Fruit fly (Drosophila melanogaster) S2 (cell line): ENCODE measurements around the gene CG12170.

ENCODE experiments used
- CG8478 ChIP-seq: fragments of >200 bp; optimal IDR thresholded peaks from 2 replicates; lab custom pipeline; 2018
- CTCF ChIP-seq, 2 experiments: fragments of >200 bp; optimal IDR thresholded peaks; 2 replicates each; lab custom pipeline; 2018

The CG12170 gene

dm6 chr3R:5670660-5671264 is 33.7 kb downstream of the CG12170 start:
- TF ChIP-seq CG8478 (lab: Kevin White, UChicago) = no peak
- TF ChIP-seq CTCF (optimal IDR thresholded peaks at IDR 0.05; lab: Kevin White, UChicago) = no peak

DNA sequence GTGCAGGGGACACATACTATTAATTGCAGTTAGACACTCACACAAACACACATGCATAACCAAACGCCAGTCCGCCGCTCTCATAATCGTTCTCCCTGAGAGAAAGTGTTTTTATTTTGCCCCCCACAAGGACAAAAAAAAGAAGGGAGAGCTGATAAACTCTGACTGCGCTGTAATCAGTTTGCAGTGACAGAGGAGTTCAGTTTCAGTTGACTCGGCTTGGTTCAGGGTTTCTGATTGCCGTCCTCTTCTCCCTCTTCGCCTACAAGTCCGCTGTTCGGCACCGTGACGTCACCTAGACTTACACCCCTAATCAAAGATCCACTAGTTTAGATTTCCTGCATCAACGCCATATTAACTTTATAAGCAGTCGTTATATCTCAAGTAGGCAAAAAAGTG is 34.2 kb downstream of the CG12170 start:
- TF ChIP-seq CTCF (optimal IDR thresholded peaks at IDR 0.05; lab: Kevin White, UChicago) (no peak), CG8478 (lab: Kevin White, UChicago) (no peak)

dm6 chr3R:5671795-5672657 is 35.0 kb downstream of the CG12170 start:
- TF ChIP-seq CTCF (optimal IDR thresholded peaks at IDR 0.05; lab: Kevin White, UChicago) = no peak
- TF ChIP-seq CG8478 (lab: Kevin White, UChicago) = no peak

DNA sequence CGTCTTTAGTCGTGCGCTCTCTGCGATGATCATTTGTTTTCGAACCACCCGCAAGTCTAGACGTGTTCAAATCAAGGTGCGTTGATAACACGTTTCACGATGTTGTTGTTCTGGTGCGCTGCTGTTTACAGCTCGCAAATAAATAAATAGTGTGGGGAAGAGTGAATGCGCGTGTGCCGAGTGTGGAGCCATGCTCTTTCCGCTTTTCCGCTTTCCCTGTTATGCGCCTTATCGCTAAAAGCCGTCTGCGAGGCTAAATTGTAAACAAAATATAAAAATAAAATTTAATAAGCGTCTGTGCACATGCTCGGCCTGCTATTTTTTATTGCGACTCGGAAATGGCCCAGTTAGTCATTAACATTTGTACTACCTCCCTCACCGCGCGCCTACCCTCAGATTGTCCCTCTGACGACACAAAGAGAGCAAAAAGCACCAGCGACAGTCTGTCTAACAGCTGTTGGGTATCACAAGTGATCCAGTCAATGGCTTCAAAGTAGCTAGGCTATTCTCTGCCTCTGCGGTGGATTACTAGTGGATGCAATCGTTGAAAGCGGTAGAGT is 35.7 kb downstream of the CG12170 start:
- no peak for TF ChIP-seq CG8478 (lab: Kevin White, UChicago)
- no peak for TF ChIP-seq CTCF (optimal IDR thresholded peaks at IDR 0.05; lab: Kevin White, UChicago)

dm6 chr3R:5682238-5682637 is 45.2 kb downstream of the CG12170 start:
- no peak for TF ChIP-seq CTCF (optimal IDR thresholded peaks at IDR 0.05; lab: Kevin White, UChicago)
- TF ChIP-seq CG8478 (lab: Kevin White, UChicago) = no peak

- no peak for TF ChIP-seq CTCF (optimal IDR thresholded peaks at IDR 0.05; lab: Kevin White, UChicago)
- no peak for TF ChIP-seq CG8478 (lab: Kevin White, UChicago)
These were observed 46.1 kb downstream of the CG12170 start for dm6 chr3R:5682921-5683748.

dm6 chr3R:5684550-5685118 is 47.6 kb downstream of the CG12170 start:
- TF ChIP-seq CG8478 (lab: Kevin White, UChicago) (no peak), CTCF (optimal IDR thresholded peaks at IDR 0.05; lab: Kevin White, UChicago) (no peak)

DNA sequence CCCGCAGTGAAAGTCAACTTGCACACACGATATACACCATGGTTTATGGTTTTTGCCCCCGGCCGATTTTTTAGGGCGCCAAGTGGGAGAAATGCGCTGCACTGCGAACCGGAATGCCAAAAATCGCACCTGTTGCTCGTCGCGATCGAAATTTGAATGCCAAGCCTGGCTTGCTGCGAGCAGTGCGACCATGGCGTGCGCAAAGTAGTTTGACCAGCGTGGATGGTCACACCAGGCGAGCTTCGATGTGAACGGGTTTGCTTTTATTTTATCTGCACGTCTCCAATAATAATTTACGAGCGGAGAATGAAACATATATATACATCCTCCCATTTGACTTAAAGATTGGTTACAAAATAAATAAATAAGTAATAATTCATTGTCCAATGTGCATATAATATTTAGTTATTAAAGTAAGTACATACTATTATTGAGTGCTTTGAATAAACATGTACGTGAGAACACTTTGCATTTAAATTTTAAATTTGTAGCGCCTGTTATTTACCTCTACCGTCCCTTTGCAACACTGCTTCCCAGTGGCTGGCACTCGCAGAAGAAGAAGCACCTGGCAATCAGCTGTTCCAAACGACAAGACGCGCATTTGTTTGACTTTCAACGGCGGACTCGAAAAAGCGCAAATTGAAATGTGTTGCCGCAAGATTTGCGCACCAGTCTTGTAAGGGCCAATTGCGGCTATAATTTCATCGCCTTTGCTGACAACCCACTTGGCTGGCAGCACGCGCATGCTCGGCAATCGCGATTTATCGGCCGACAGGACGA is 48.4 kb downstream of the CG12170 start, which contains the start of the genes Rab23 and plx:
Gene Rab23, minus strand, starts transcription at position 166 of the 780 bp plus-strand sequence.
Gene plx, plus strand, starts transcription at position 587 of the 780 bp plus-strand sequence.
- no peak for TF ChIP-seq CG8478 (lab: Kevin White, UChicago)
- TF ChIP-seq CTCF (optimal IDR thresholded peaks at IDR 0.05; lab: Kevin White, UChicago) = peak in 1 of 2 experiments; percentile 27

DNA sequence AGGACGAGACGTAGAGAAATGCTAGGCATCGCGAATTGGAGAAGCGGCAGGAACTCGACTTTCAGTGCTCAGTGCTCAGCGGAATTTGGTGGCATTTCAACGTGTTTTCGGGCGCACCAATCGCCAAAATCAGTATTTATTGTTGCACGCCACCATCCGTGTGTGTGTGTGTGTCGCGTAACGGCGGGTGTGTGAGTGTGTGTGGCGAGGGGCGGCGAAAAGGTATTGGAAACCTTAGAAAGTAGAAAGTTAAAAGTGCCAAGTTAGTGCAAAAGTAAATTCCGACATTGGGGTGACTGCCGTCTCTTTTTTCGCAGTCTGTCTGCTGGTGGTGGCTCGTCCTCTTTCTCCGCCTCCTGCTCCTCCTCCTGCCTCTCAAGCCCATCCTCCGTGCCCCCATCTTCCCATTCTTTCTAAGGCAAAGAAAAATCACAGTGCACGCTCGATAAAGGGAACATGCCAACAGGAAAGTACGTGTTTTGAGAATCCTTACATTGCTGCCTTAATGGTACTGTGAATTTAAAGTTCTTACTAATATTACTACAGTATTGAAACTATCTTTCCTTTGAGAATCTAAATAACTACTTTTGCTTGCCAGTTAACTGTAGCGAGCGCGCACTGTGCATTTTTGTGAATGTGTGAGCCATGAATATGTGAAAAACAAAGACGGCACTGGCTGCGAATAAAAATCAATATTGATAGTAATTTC is 49.2 kb downstream of the CG12170 start:
- TF ChIP-seq CG8478 (lab: Kevin White, UChicago) = no peak
- no peak for TF ChIP-seq CTCF (optimal IDR thresholded peaks at IDR 0.05; lab: Kevin White, UChicago)
